Worm (Caenorhabditis elegans) whole organism, early embryonic: ENCODE results near the gene Y22D7AL.4.

Experiments used
- B0310.2 ChIP-seq: sonication (generic microtip); optimal IDR thresholded peaks from 2 replicates; lab custom pipeline; 2016; ENCODE audit warnings: mild to moderate bottlenecking, missing genetic modification characterization, missing compliant biosample characterization
- F13C5.2 ChIP-seq: sonication (generic microtip); optimal IDR thresholded peaks from 2 replicates; lab custom pipeline; 2017; ENCODE audit warnings: mild to moderate bottlenecking, missing genetic modification characterization, inconsistent platforms, missing compliant biosample characterization
- aly-1 ChIP-seq: sonication (generic microtip); optimal IDR thresholded peaks from 2 replicates; lab custom pipeline; 2016; ENCODE audit warnings: missing genetic modification characterization, missing compliant biosample characterization
- ama-1 ChIP-seq: fragments of 150-350 bp; optimal IDR thresholded peaks from 2 replicates; lab custom pipeline; 2014
- ceh-13 ChIP-seq: fragments of 200-800 bp; sonication (Bioruptor generic); optimal IDR thresholded peaks from 2 replicates; lab custom pipeline; 2018; ENCODE audit warnings: mild to moderate bottlenecking, missing genetic modification characterization, missing compliant biosample characterization
- ceh-36 ChIP-seq: sonication (generic microtip); optimal IDR thresholded peaks from 2 replicates; lab custom pipeline; 2016; ENCODE audit warnings: missing genetic modification characterization, inconsistent platforms, missing compliant biosample characterization
- ets-7 ChIP-seq: sonication (generic microtip); optimal IDR thresholded peaks from 2 replicates; lab custom pipeline; 2016; ENCODE audit warnings: missing genotype, missing genetic modification characterization, missing compliant biosample characterization
- flt-1 ChIP-seq: fragments of 200-800 bp; sonication (Bioruptor generic); IDR thresholded peaks from 2 replicates; pipeline ENCODE4 v1.3.6; 2022; ENCODE audit warnings: missing genetic modification characterization, missing compliant biosample characterization
- hmbx-1 ChIP-seq: sonication (generic microtip); optimal IDR thresholded peaks from 2 replicates; lab custom pipeline; 2016; ENCODE audit warnings: mild to moderate bottlenecking, missing genetic modification characterization, missing compliant biosample characterization
- hmg-4 ChIP-seq: fragments of 200-800 bp; sonication (Bioruptor generic); optimal IDR thresholded peaks from 2 replicates; lab custom pipeline; 2018; ENCODE audit warnings: mild to moderate bottlenecking, missing genetic modification characterization, missing compliant biosample characterization
- hnd-1 ChIP-seq: sonication (generic microtip); optimal IDR thresholded peaks from 2 replicates; lab custom pipeline; 2016; ENCODE audit warnings: missing genetic modification characterization, missing compliant biosample characterization
- pes-1 ChIP-seq: fragments of 200-800 bp; sonication (Bioruptor generic); IDR thresholded peaks from 2 replicates; pipeline ENCODE4 v1.3.6; 2022; ENCODE audit warnings: missing genetic modification reagents, missing genetic modification characterization, missing compliant biosample characterization
- scrt-1 ChIP-seq: fragments of 200-800 bp; sonication (Bioruptor generic); IDR thresholded peaks from 2 replicates; pipeline ENCODE4 v1.3.6; 2022; ENCODE audit warnings: missing genetic modification characterization, missing compliant biosample characterization
- sea-1 ChIP-seq: fragments of 200-800 bp; sonication (Bioruptor generic); conservative IDR thresholded peaks from 2 replicates; pipeline ENCODE4 v1.3.6; 2022; ENCODE audit warnings: missing genetic modification characterization, missing compliant biosample characterization
- tbx-11 ChIP-seq: fragments of 200-800 bp; sonication (Bioruptor generic); IDR thresholded peaks from 2 replicates; pipeline ENCODE4 v1.3.6; 2022; ENCODE audit warnings: missing genetic modification characterization, missing compliant biosample characterization
- tbx-37 ChIP-seq: fragments of 200-800 bp; sonication (Bioruptor generic); conservative IDR thresholded peaks from 2 replicates; pipeline ENCODE4 v1.3.6; 2022; ENCODE audit warnings: missing genetic modification reagents, missing genetic modification characterization, missing compliant biosample characterization
- tra-4 ChIP-seq: sonication (generic microtip); optimal IDR thresholded peaks from 2 replicates; lab custom pipeline; 2017; ENCODE audit warnings: missing genetic modification characterization, missing compliant biosample characterization

Y22D7AL.4 gene

DNA sequence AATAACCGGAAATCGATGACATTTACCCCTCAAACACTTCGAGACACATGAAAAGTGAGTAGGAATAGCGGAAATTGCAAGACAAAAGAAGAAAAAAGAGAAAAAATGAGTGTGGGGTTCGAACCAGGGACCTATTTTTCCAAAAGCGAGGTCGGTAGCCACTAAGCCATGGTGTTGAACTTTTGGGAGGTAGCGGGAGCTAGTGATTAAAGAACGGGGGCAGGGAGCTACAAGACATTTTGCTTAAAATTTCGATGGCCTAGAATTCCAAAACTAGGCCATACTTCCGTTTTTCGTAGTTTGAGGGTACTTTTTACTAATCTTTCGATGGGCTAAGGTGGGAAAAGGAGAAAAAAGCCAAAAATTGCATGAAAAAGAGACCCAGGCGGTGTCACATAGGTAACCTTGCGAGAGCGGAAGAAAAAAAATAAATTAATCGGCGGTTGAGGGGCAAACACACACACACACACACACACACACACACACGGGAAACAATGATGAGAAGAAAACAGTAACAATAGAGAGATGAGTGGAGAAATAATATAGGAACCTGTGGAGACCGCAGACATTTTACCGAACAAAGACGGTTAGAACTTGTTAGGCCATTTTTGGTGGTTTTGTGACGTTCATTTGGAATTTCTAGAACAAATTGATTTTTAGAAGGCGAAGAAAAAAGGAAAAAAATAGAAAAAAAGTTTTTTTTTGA is 24.8 kb upstream of the Y22D7AL.4 start:
- TF ChIP-seq tra-4 (tag; lab: Kevin White, UChicago) (no peak), tbx-11 (GFP tag; lab: Robert Waterston, UW) (peak; percentile 81), B0310.2 (peak; percentile 51), flt-1 (GFP tag; lab: Robert Waterston, UW) (peak; percentile 72), sea-1 (peak; percentile 85), ceh-13 (GFP tag; lab: Kevin White, UChicago) (no peak), hmg-4 (peak; percentile 57), ama-1 (no peak), hmbx-1 (tag; lab: Kevin White, UChicago) (no peak), scrt-1 (GFP tag; lab: Robert Waterston, UW) (peak; percentile 71), hnd-1 (peak; percentile 49), ets-7 (tag; lab: Kevin White, UChicago) (no peak), tbx-37 (GFP tag; lab: Robert Waterston, UW) (peak; percentile 75), F13C5.2 (tag; lab: Kevin White, UChicago) (peak; percentile 31), ceh-36 (peak; percentile 78), aly-1 (tag; lab: Kevin White, UChicago) (peak; percentile 44), pes-1 (GFP tag; lab: Robert Waterston, UW) (peak; percentile 82)

DNA sequence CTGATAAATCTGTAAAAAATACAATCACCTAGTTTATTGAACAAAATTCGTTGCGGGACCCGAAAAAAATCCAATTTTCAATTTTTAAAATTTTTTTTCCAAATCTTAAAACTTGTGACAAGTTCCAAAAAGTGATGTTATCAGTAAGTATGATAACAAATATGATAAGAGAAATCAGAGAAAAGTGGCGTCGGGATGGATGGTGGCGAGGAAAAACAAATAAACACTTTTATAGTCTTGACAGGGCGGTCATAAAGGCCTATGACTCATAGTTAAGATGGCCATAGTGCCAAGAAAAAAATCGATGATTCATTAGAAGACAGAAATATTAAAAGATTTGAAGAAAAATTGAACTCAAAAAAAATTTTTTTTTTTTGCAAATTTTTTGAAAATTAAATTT is 23.8 kb upstream of the Y22D7AL.4 start:
- TF ChIP-seq tbx-11 (GFP tag; lab: Robert Waterston, UW) (no peak), scrt-1 (GFP tag; lab: Robert Waterston, UW) (no peak), flt-1 (GFP tag; lab: Robert Waterston, UW) (no peak), ceh-13 (GFP tag; lab: Kevin White, UChicago) (no peak), pes-1 (GFP tag; lab: Robert Waterston, UW) (no peak), hnd-1 (no peak), ama-1 (no peak), tbx-37 (GFP tag; lab: Robert Waterston, UW) (no peak), sea-1 (no peak), F13C5.2 (tag; lab: Kevin White, UChicago) (no peak), hmbx-1 (tag; lab: Kevin White, UChicago) (no peak), ceh-36 (no peak), ets-7 (tag; lab: Kevin White, UChicago) (no peak)

DNA sequence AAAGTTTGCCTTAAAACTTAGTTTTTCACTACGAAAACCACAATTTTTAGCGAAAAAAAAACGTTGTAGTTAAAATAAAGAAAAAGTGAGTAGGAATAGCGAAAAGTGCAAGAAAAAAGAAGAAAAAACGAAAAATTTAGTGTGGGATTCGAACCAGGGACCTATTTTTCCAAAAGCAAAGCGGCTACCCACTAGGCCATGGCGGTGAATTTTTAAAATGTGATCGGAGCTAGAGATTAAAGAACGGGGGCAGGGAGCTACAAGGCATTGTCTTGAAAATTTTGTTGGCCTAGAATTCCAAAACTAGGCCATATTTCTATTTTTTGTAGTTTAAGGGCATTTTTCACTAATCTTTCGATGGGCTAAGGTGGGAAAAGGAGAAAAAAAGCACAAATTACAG is 22.7 kb upstream of the Y22D7AL.4 start:
- TF ChIP-seq pes-1 (GFP tag; lab: Robert Waterston, UW): 0 out of 2 replicates have a peak, but pooled peaks have one; percentile 32
- TF ChIP-seq sea-1: 0 out of 2 replicates have a peak, but pooled peaks have one; percentile 16
- TF ChIP-seq hmg-4: no peak

DNA sequence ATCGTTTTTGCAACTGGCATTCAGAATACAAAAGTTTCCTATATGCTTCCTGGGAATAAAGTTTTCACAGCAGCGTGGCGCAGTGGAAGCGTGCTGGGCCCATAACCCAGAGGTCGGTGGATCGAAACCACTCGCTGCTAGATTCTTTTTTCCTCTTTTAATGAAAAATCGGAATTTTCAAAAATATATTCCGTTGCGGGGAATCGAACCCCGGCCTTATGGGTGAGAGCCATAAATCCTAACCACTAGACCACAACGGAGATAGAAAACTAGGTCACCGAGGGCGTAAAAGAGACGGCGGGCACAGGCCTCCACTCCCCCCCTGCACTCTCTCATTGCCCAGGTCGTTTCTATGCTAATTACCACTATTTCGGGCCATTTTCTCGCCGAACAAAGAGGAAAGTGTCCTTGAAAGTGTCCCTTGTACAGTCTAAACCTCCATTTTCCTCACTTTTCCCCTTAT is 21.9 kb upstream of the Y22D7AL.4 start, which contains the start of gene Y22D7AL.6:
Gene Y22D7AL.6 (plus strand): TSS at position 413 of the 463 bp plus-strand sequence.
- peak; percentile 89 for TF ChIP-seq sea-1
- peak; percentile 92 for TF ChIP-seq pes-1 (GFP tag; lab: Robert Waterston, UW)
- peak; percentile 77 for TF ChIP-seq tbx-37 (GFP tag; lab: Robert Waterston, UW)
- peak; percentile 69 for TF ChIP-seq hnd-1
- TF ChIP-seq flt-1 (GFP tag; lab: Robert Waterston, UW): peak; percentile 88
- TF ChIP-seq aly-1 (tag; lab: Kevin White, UChicago): peak; percentile 75
- peak; percentile 72 for TF ChIP-seq ceh-13 (GFP tag; lab: Kevin White, UChicago)
- TF ChIP-seq ets-7 (tag; lab: Kevin White, UChicago): peak; percentile 66
- TF ChIP-seq B0310.2: peak; percentile 87
- TF ChIP-seq scrt-1 (GFP tag; lab: Robert Waterston, UW): peak; percentile 93
- peak; percentile 96 for TF ChIP-seq hmg-4
- TF ChIP-seq ama-1: no peak
- TF ChIP-seq hmbx-1 (tag; lab: Kevin White, UChicago): peak; percentile 64
- peak; percentile 82 for TF ChIP-seq ceh-36
- peak; percentile 72 for TF ChIP-seq tra-4 (tag; lab: Kevin White, UChicago)
- TF ChIP-seq tbx-11 (GFP tag; lab: Robert Waterston, UW): peak; percentile 78
- peak; percentile 75 for TF ChIP-seq F13C5.2 (tag; lab: Kevin White, UChicago)

DNA sequence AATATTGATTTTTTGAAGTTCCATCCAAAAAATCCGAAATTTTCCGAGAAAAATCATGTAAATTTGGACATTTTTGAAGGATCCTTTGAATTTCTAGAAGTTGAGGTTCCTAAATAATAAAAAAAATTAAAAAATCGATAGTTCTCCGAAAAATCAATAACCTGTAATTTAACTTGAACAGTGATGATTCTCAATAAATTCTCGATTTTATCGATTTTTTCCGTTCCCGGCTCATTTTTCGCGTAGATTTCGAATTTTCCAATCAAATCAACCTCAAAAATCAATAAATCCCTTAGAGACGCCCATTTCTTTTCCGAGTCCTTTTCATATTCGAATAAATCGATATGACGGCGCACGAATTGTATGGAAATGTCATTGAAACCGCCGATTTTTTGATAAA is 18.8 kb upstream of the Y22D7AL.4 start:
- TF ChIP-seq flt-1 (GFP tag; lab: Robert Waterston, UW): no peak
- no peak for TF ChIP-seq hnd-1

DNA sequence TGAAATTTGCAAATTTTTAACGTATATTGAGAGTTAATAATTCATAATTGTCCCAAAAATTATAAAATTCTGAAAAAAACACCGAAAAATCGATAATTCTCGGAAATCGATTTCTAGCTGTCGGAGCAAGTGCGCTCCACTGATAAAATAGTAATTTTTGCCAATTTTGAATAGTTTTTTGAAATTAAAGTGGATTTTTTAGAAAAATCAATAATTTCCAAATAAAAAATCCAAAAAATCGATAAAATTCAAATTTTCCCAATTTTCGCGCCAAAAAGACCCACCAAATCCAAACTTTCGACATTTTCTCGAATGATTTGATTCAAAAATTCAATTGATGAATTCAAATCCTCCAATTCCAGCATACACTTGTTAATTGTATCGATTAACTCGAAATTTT is 15.5 kb upstream of the Y22D7AL.4 start:
- TF ChIP-seq hmbx-1 (tag; lab: Kevin White, UChicago) (no peak), B0310.2 (no peak), hmg-4 (no peak), tbx-37 (GFP tag; lab: Robert Waterston, UW) (no peak), F13C5.2 (tag; lab: Kevin White, UChicago) (no peak), aly-1 (tag; lab: Kevin White, UChicago) (no peak), hnd-1 (no peak), ceh-36 (no peak), tbx-11 (GFP tag; lab: Robert Waterston, UW) (no peak), pes-1 (GFP tag; lab: Robert Waterston, UW) (no peak), ceh-13 (GFP tag; lab: Kevin White, UChicago) (no peak), flt-1 (GFP tag; lab: Robert Waterston, UW) (no peak), sea-1 (no peak), ama-1 (no peak), ets-7 (tag; lab: Kevin White, UChicago) (no peak), tra-4 (tag; lab: Kevin White, UChicago) (no peak), scrt-1 (GFP tag; lab: Robert Waterston, UW) (no peak)

DNA sequence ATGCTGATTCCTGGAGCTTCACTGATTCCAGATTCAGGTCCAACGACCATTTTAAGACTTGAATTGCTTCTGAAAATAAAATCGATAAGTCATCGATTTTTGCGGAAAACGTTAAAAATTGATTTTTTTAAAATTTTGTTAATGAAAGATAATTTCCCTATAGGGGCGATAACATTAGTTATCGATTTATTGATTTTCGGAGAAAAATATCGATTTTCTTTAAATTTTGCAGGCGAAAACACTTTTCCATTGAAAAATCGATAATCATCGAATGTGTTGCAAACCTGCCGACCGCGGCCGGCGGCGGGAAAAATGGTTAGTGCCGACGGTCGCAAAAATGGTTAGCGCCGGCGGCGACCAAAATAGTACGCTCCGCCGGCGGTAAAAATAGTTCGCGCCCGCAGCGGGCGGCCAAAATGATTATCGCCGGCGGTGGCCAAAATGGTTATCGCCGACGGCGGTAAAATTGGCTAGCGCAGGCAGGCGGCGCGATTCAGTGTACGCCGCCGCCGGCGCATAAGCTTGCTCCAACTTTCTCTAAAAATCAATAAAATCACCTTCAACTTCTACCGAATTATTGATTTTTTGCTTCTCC is 13.4 kb upstream of the Y22D7AL.4 start:
- no peak for TF ChIP-seq aly-1 (tag; lab: Kevin White, UChicago)
- TF ChIP-seq pes-1 (GFP tag; lab: Robert Waterston, UW): 0 out of 2 replicates have a peak, but pooled peaks have one; percentile 51
